Worm (Caenorhabditis elegans) whole organism, mixed stage, embryonic: ENCODE measurements around the gene enu-3.5.

Source experiments
- M03D4.4 ChIP-seq: sonication (generic microtip); optimal IDR thresholded peaks from 2 replicates; lab custom pipeline; 2017; ENCODE audit warnings: mild to moderate bottlenecking, missing genetic modification characterization, missing compliant biosample characterization
- elt-1 ChIP-seq: sonication (generic microtip); optimal IDR thresholded peaks from 2 replicates; lab custom pipeline; 2017; ENCODE audit warnings: missing genetic modification characterization, mild to moderate bottlenecking, missing compliant biosample characterization, antibody characterized with exemption, moderate library complexity, borderline replicate concordance; ENCODE audit not compliant: insufficient read depth
- mab-5 ChIP-seq: fragments of 150-350 bp; optimal IDR thresholded peaks from 2 replicates; lab custom pipeline; 2014; ENCODE audit warnings: missing biosample characterization, missing genetic modification characterization
- nhr-12 ChIP-seq: fragments of 150-350 bp; optimal IDR thresholded peaks from 2 replicates; lab custom pipeline; 2014; ENCODE audit warnings: missing biosample characterization, missing genetic modification characterization
- nhr-237 ChIP-seq: fragments of 150-350 bp; optimal IDR thresholded peaks from 2 replicates; lab custom pipeline; 2014; ENCODE audit warnings: missing biosample characterization, missing genetic modification characterization
- nhr-28 ChIP-seq: fragments of 150-350 bp; optimal IDR thresholded peaks from 2 replicates; lab custom pipeline; 2014; ENCODE audit warnings: missing biosample characterization, missing genetic modification characterization
- sptf-1 ChIP-seq: sonication (generic microtip); optimal IDR thresholded peaks from 2 replicates; lab custom pipeline; 2017; ENCODE audit warnings: mild to moderate bottlenecking, missing genetic modification characterization, moderate library complexity, missing compliant biosample characterization
- unc-120 ChIP-seq: sonication (generic microtip); optimal IDR thresholded peaks from 2 replicates; lab custom pipeline; 2017; ENCODE audit warnings: missing genetic modification characterization, missing compliant biosample characterization; ENCODE audit not compliant: poor library complexity, severe bottlenecking
- unc-62 ChIP-seq: fragments of 150-350 bp; optimal IDR thresholded peaks from 2 replicates; lab custom pipeline; 2014; ENCODE audit warnings: missing biosample characterization, missing genetic modification reagents, missing genetic modification characterization
- ztf-11 ChIP-seq: fragments of 150-350 bp; optimal IDR thresholded peaks from 2 replicates; lab custom pipeline; 2014; ENCODE audit warnings: missing biosample characterization, missing genetic modification characterization

ce11 chrIII:12838299-12838698 lies 39.7 kb upstream of the enu-3.5 start:
- TF ChIP-seq nhr-28: no peak
- TF ChIP-seq mab-5 (tag; lab: Kevin White, UChicago): no peak
- TF ChIP-seq ztf-11: no peak
- no peak for TF ChIP-seq nhr-12 (tag; lab: Kevin White, UChicago)
- no peak for TF ChIP-seq unc-120 (tag; lab: Kevin White, UChicago)
- TF ChIP-seq elt-1: no peak
- no peak for TF ChIP-seq sptf-1 (tag; lab: Kevin White, UChicago)
- no peak for TF ChIP-seq nhr-237 (tag; lab: Kevin White, UChicago)
- TF ChIP-seq M03D4.4 (tag; lab: Kevin White, UChicago): no peak
- TF ChIP-seq unc-62 (GFP tag; lab: Kevin White, UChicago): no peak
